Worm (Caenorhabditis elegans) whole organism, L3 larva: ENCODE data around the gene sknr-1.
"Not testable (repeated sequence)": the region's sequence is repeated elsewhere in the genome, so short reads cannot be mapped to it uniquely, and the experiment has no call there.

ENCODE experiments used
- R02D3.7 ChIP-seq: fragments of 150-350 bp; optimal IDR thresholded peaks from 2 replicates; lab custom pipeline; 2014; ENCODE audit warnings: missing biosample characterization, missing genetic modification characterization
- ZK546.5 ChIP-seq: sonication (generic microtip); optimal IDR thresholded peaks from 2 replicates; lab custom pipeline; 2017; ENCODE audit warnings: missing biosample characterization, missing genetic modification characterization
- aly-2 ChIP-seq: fragments of 150-350 bp; optimal IDR thresholded peaks from 2 replicates; lab custom pipeline; 2014; ENCODE audit warnings: missing biosample characterization, missing genetic modification characterization
- ceh-28 ChIP-seq: fragments of 150-350 bp; optimal IDR thresholded peaks from 2 replicates; lab custom pipeline; 2014; ENCODE audit warnings: missing biosample characterization, missing genetic modification reagents, missing genetic modification characterization
- ceh-82 ChIP-seq: fragments of 150-350 bp; optimal IDR thresholded peaks from 2 replicates; lab custom pipeline; 2014; ENCODE audit warnings: missing biosample characterization, missing genetic modification characterization
- daf-12 ChIP-seq: fragments of 150-350 bp; optimal IDR thresholded peaks from 2 replicates; lab custom pipeline; 2014; ENCODE audit warnings: missing biosample characterization, missing genetic modification reagents, missing genetic modification characterization
- egl-27 ChIP-seq: sonication (generic microtip); optimal IDR thresholded peaks from 4 replicates; lab custom pipeline; 2017; ENCODE audit warnings: missing biosample characterization, missing genetic modification reagents, missing genetic modification characterization
- elt-1 ChIP-seq: fragments of 150-350 bp; optimal IDR thresholded peaks from 2 replicates; lab custom pipeline; 2014; ENCODE audit warnings: missing biosample characterization, missing genetic modification characterization
- elt-2 ChIP-seq: sonication (generic microtip); optimal IDR thresholded peaks from 2 replicates; lab custom pipeline; 2016; ENCODE audit warnings: missing genetic modification reagents, mild to moderate bottlenecking, missing genetic modification characterization, missing compliant biosample characterization
- elt-3 ChIP-seq, 3 experiments: fragments of 150-350 bp in 1 of 3; sonication (generic microtip) in 2 of 3; optimal IDR thresholded peaks; 2 replicates in 2 of 3; 4 replicates in 1 of 3; lab custom pipeline; 2014 to 2017; ENCODE audit warnings: missing biosample characterization in 3 of 3, missing genetic modification characterization in 3 of 3
- eor-1 ChIP-seq, 2 experiments: fragments of 150-350 bp; optimal IDR thresholded peaks; 2 replicates each; lab custom pipeline; 2014 to 2018; ENCODE audit warnings: missing biosample characterization in 2 of 2, missing genetic modification characterization in 2 of 2
- fkh-2 ChIP-seq: fragments of 150-350 bp; optimal IDR thresholded peaks from 2 replicates; lab custom pipeline; 2014; ENCODE audit warnings: missing biosample characterization, missing genetic modification reagents, missing genetic modification characterization
- fos-1 ChIP-seq: fragments of 150-350 bp; optimal IDR thresholded peaks from 2 replicates; lab custom pipeline; 2014; ENCODE audit warnings: missing biosample characterization, missing genetic modification characterization
- hmg-11 ChIP-seq: sonication (generic microtip); optimal IDR thresholded peaks from 2 replicates; lab custom pipeline; 2016; ENCODE audit warnings: missing genetic modification characterization, missing compliant biosample characterization
- jun-1 ChIP-seq: fragments of 150-350 bp; optimal IDR thresholded peaks from 2 replicates; lab custom pipeline; 2014; ENCODE audit warnings: missing biosample characterization, missing genetic modification reagents, missing genetic modification characterization
- lin-15B ChIP-seq: fragments of 150-350 bp; optimal IDR thresholded peaks from 2 replicates; lab custom pipeline; 2014; ENCODE audit warnings: missing biosample characterization, missing genetic modification characterization
- lin-39 ChIP-seq: fragments of 150-350 bp; optimal IDR thresholded peaks from 2 replicates; lab custom pipeline; 2018; ENCODE audit warnings: missing biosample characterization, missing genetic modification reagents, missing genetic modification characterization
- lsy-12 ChIP-seq: sonication (generic microtip); optimal IDR thresholded peaks from 2 replicates; lab custom pipeline; 2016; ENCODE audit warnings: mild to moderate bottlenecking, missing genetic modification characterization, missing compliant biosample characterization
- nfya-1 ChIP-seq: sonication (generic microtip); optimal IDR thresholded peaks from 2 replicates; lab custom pipeline; 2017; ENCODE audit warnings: missing genetic modification characterization, mild to moderate bottlenecking, missing compliant biosample characterization, antibody characterized with exemption, moderate library complexity; ENCODE audit not compliant: insufficient read depth
- nhr-12 ChIP-seq: fragments of 150-350 bp; optimal IDR thresholded peaks from 2 replicates; lab custom pipeline; 2014; ENCODE audit warnings: missing biosample characterization, missing genetic modification characterization
- nhr-237 ChIP-seq: fragments of 150-350 bp; optimal IDR thresholded peaks from 2 replicates; lab custom pipeline; 2014; ENCODE audit warnings: missing biosample characterization, missing genetic modification characterization
- nhr-28 ChIP-seq: fragments of 150-350 bp; optimal IDR thresholded peaks from 2 replicates; lab custom pipeline; 2014; ENCODE audit warnings: missing biosample characterization, missing genetic modification characterization
- nhr-43 ChIP-seq: sonication (generic microtip); optimal IDR thresholded peaks from 2 replicates; lab custom pipeline; 2016; ENCODE audit warnings: mild to moderate bottlenecking, missing genetic modification characterization, missing compliant biosample characterization; ENCODE audit not compliant: poor library complexity, severe bottlenecking
- nhr-76 ChIP-seq: fragments of 150-350 bp; sonication (generic microtip); optimal IDR thresholded peaks from 5 replicates; lab custom pipeline; 2014; ENCODE audit warnings: missing biosample characterization, missing genetic modification characterization
- pha-4 ChIP-seq: fragments of 150-350 bp; optimal IDR thresholded peaks from 2 replicates; lab custom pipeline; 2014; ENCODE audit warnings: missing biosample characterization, missing genetic modification reagents, missing genetic modification characterization
- sea-2 ChIP-seq: fragments of 150-350 bp; sonication (generic microtip); optimal IDR thresholded peaks from 4 replicates; lab custom pipeline; 2014; ENCODE audit warnings: missing biosample characterization, missing genetic modification reagents, missing genetic modification characterization
- unc-39 ChIP-seq: sonication (generic microtip); optimal IDR thresholded peaks from 4 replicates; lab custom pipeline; 2017; ENCODE audit warnings: missing biosample characterization, missing genetic modification characterization
- unc-62 ChIP-seq: fragments of 150-350 bp; sonication (generic microtip); optimal IDR thresholded peaks from 4 replicates; lab custom pipeline; 2014; ENCODE audit warnings: missing biosample characterization, missing genetic modification reagents, missing genetic modification characterization
- zag-1 ChIP-seq: fragments of 150-350 bp; optimal IDR thresholded peaks from 2 replicates; lab custom pipeline; 2014; ENCODE audit warnings: missing biosample characterization, missing genetic modification characterization
- ztf-11 ChIP-seq: fragments of 150-350 bp; optimal IDR thresholded peaks from 2 replicates; lab custom pipeline; 2014; ENCODE audit warnings: missing biosample characterization, missing genetic modification characterization
- ztf-4 ChIP-seq: fragments of 150-350 bp; optimal IDR thresholded peaks from 2 replicates; lab custom pipeline; 2014; ENCODE audit warnings: missing biosample characterization, missing genetic modification characterization

Gene sknr-1

ce11 chrV:2598830-2599229 is 26.4 kb downstream of the sknr-1 start, which contains the start of gene F53E10.5:
Gene F53E10.5, minus strand, starts transcription at chrV:2598930.
- not testable (repeated sequence) for TF ChIP-seq ztf-11, zag-1, hmg-11 (tag; lab: Kevin White, UChicago)

ce11 chrV:2595720-2596119 is 29.5 kb downstream of the sknr-1 start:
- no peak for TF ChIP-seq nhr-12 (tag; lab: Kevin White, UChicago)
- no peak for TF ChIP-seq lin-15B (tag; lab: Kevin White, UChicago)
- TF ChIP-seq ceh-28 (tag; lab: Kevin White, UChicago) = no peak
- TF ChIP-seq fkh-2 = no peak
- TF ChIP-seq, all 47 proteins: peak for 0

- TF ChIP-seq fos-1 (tag; lab: Kevin White, UChicago) (no peak), ZK546.5 (tag; lab: Kevin White, UChicago) (no peak), unc-39 (tag; lab: Kevin White, UChicago) (no peak), egl-27 (no peak), elt-2 (tag; lab: Kevin White, UChicago) (peak; percentile 58)
Measured at ce11 chrV:2592173-2592676, 33.0 kb downstream of the sknr-1 start, which contains the start of gene irg-3. Gene irg-3, plus strand, starts transcription at chrV:2592591.

- no peak for TF ChIP-seq egl-27
- TF ChIP-seq lin-15B (tag; lab: Kevin White, UChicago) = no peak
- TF ChIP-seq elt-1 (tag; lab: Kevin White, UChicago) = no peak
- no peak for TF ChIP-seq nhr-76 (tag; lab: Kevin White, UChicago)
- TF ChIP-seq ztf-11 (tag; lab: Kevin White, UChicago) = no peak
- TF ChIP-seq pha-4 (tag; lab: Kevin White, UChicago) = no peak
- TF ChIP-seq lsy-12 = no peak
Measured at ce11 chrV:2589834-2590233, 35.4 kb downstream of the sknr-1 start.

- peak; percentile 64 for TF ChIP-seq elt-2 (tag; lab: Kevin White, UChicago)
- TF ChIP-seq ztf-4 = no peak
- TF ChIP-seq nhr-237 = no peak
- no peak for TF ChIP-seq lin-39 (tag; lab: Kevin White, UChicago)
Measured at ce11 chrV:2585727-2586126, 39.5 kb downstream of the sknr-1 start, which contains the start of gene C29G2.6. Gene C29G2.6, minus strand, starts transcription at chrV:2585908.

ce11 chrV:2580598-2580997 is 44.7 kb downstream of the sknr-1 start, which contains the start of gene C29G2.3:
Gene C29G2.3, plus strand, starts transcription at chrV:2580898.
- TF ChIP-seq ceh-82 = no peak
- no peak for TF ChIP-seq fos-1 (tag; lab: Kevin White, UChicago)
- TF ChIP-seq nfya-1 (tag; lab: Kevin White, UChicago) = no peak
- no peak for TF ChIP-seq R02D3.7 (tag; lab: Kevin White, UChicago)
- TF ChIP-seq eor-1 (tag; optimal IDR thresholded peaks at IDR 0.05; lab: Kevin White, UChicago) = no peak
- no peak for TF ChIP-seq ZK546.5 (tag; lab: Kevin White, UChicago)
- no peak for TF ChIP-seq nhr-12 (tag; lab: Kevin White, UChicago)
- no peak for TF ChIP-seq aly-2 (tag; lab: Kevin White, UChicago)
- no peak for TF ChIP-seq unc-62 (GFP tag; lab: Kevin White, UChicago)
- no peak for TF ChIP-seq lin-39 (tag; lab: Kevin White, UChicago)

- TF ChIP-seq nhr-43 (tag; lab: Kevin White, UChicago) (no peak), daf-12 (tag; lab: Kevin White, UChicago) (no peak), elt-1 (tag; lab: Kevin White, UChicago) (no peak)
Measured at ce11 chrV:2577603-2578002, 47.7 kb downstream of the sknr-1 start, which contains the start of gene srt-4. Gene srt-4, plus strand, starts transcription at chrV:2577903.

ce11 chrV:2575716-2576115 is 49.5 kb downstream of the sknr-1 start:
- TF ChIP-seq lin-15B (tag; lab: Kevin White, UChicago) (no peak), ZK546.5 (tag; lab: Kevin White, UChicago) (no peak), ceh-82 (no peak), nfya-1 (tag; lab: Kevin White, UChicago) (no peak), jun-1 (no peak), nhr-43 (tag; lab: Kevin White, UChicago) (no peak), fkh-2 (no peak), elt-3 (tag; optimal IDR thresholded peaks at IDR 0.05; lab: Kevin White, UChicago) (no peak), lsy-12 (no peak), lin-39 (tag; lab: Kevin White, UChicago) (no peak), nhr-28 (tag; lab: Kevin White, UChicago) (no peak), nhr-237 (no peak), unc-39 (tag; lab: Kevin White, UChicago) (no peak), nhr-12 (tag; lab: Kevin White, UChicago) (no peak), hmg-11 (tag; lab: Kevin White, UChicago) (no peak), elt-2 (tag; lab: Kevin White, UChicago) (no peak), zag-1 (tag; lab: Kevin White, UChicago) (no peak), sea-2 (no peak), nhr-76 (tag; lab: Kevin White, UChicago) (no peak)
